Fruit fly (Drosophila melanogaster) whole organism, embryonic: ENCODE measurements around the gene Ca-Ma2d.
A peak's percentile ranks its signal among the peaks of the same experiment; 100 is the strongest.

Source experiments
- Ada2b ChIP-seq: fragments of 200-800 bp; sonication (Bioruptor generic); IDR thresholded peaks from 2 replicates; pipeline ENCODE4 v1.3.6; 2022; ENCODE audit warnings: missing biosample characterization, missing genetic modification characterization
- Bdp1 ChIP-seq: fragments of 200-800 bp; sonication (Bioruptor generic); optimal IDR thresholded peaks from 3 replicates; lab custom pipeline; 2016; ENCODE audit warnings: missing biosample characterization, missing genetic modification characterization
- Bgb ChIP-seq: fragments of 200-800 bp; sonication (Bioruptor generic); IDR thresholded peaks from 2 replicates; pipeline ENCODE4 v1.3.6; 2022; ENCODE audit warnings: missing biosample characterization, missing genetic modification characterization; ENCODE audit not compliant: partially characterized antibody
- CG10147 ChIP-seq: fragments of 200-800 bp; sonication (Bioruptor generic); optimal IDR thresholded peaks from 2 replicates; lab custom pipeline; 2019; ENCODE audit warnings: missing biosample characterization, mild to moderate bottlenecking, missing genetic modification characterization, moderate library complexity
- CG10209 ChIP-seq: fragments of 200-800 bp; sonication (Bioruptor generic); optimal IDR thresholded peaks from 3 replicates; lab custom pipeline; 2017; ENCODE audit warnings: missing biosample characterization, mild to moderate bottlenecking, missing genetic modification characterization, missing genetic modification reagents
- CG1024 ChIP-seq: fragments of 200-800 bp; sonication (Bioruptor generic); IDR thresholded peaks from 2 replicates; pipeline ENCODE4 v1.3.6; 2022; ENCODE audit warnings: missing biosample characterization, missing genetic modification characterization
- CG12236 ChIP-seq: fragments of 200-800 bp; sonication (Bioruptor generic); optimal IDR thresholded peaks from 2 replicates; lab custom pipeline; 2016; ENCODE audit warnings: missing biosample characterization, missing genetic modification characterization
- CG12942 ChIP-seq: fragments of 200-800 bp; sonication (Bioruptor generic); optimal IDR thresholded peaks from 3 replicates; lab custom pipeline; 2016; ENCODE audit warnings: missing biosample characterization, missing genetic modification characterization
- CG18619 ChIP-seq: fragments of 200-800 bp; sonication (Bioruptor generic); optimal IDR thresholded peaks from 3 replicates; lab custom pipeline; 2017; ENCODE audit warnings: missing biosample characterization, mild to moderate bottlenecking, missing genetic modification characterization
- CG2199 ChIP-seq: fragments of 200-800 bp; sonication (Bioruptor generic); IDR thresholded peaks from 3 replicates; pipeline ENCODE4 v1.3.6; 2022; ENCODE audit warnings: missing biosample characterization, missing genetic modification characterization
- CG2202 ChIP-seq: fragments of 200-800 bp; sonication (Bioruptor generic); optimal IDR thresholded peaks from 2 replicates; lab custom pipeline; 2018; ENCODE audit warnings: missing biosample characterization, mild to moderate bottlenecking, missing genetic modification characterization
- CG3065 ChIP-seq: fragments of 200-800 bp; sonication (Bioruptor generic); optimal IDR thresholded peaks from 2 replicates; lab custom pipeline; 2016; ENCODE audit warnings: missing biosample characterization, missing genetic modification characterization
- CG31441 ChIP-seq: fragments of 200-800 bp; sonication (Bioruptor generic); IDR thresholded peaks from 2 replicates; pipeline ENCODE4 v1.3.6; 2022; ENCODE audit warnings: missing biosample characterization, missing genetic modification characterization
- CG3838 ChIP-seq: fragments of 200-800 bp; sonication (Bioruptor generic); optimal IDR thresholded peaks from 3 replicates; lab custom pipeline; 2016; ENCODE audit warnings: missing biosample characterization, missing genetic modification characterization
- CG4730 ChIP-seq: fragments of 200-800 bp; sonication (Bioruptor generic); IDR thresholded peaks from 2 replicates; pipeline ENCODE4 v1.3.6; 2022; ENCODE audit warnings: missing biosample characterization, missing genetic modification characterization
- CG4854 ChIP-seq: fragments of 200-800 bp; sonication (Bioruptor generic); optimal IDR thresholded peaks from 2 replicates; lab custom pipeline; 2016; ENCODE audit warnings: missing biosample characterization, missing genetic modification characterization, inconsistent platforms
- CG5953 ChIP-seq: fragments of 200-800 bp; sonication (Bioruptor generic); IDR thresholded peaks from 2 replicates; pipeline ENCODE4 v1.3.6; 2022; ENCODE audit warnings: missing biosample characterization, missing genetic modification characterization
- CG7556 ChIP-seq: fragments of 200-800 bp; sonication (Bioruptor generic); optimal IDR thresholded peaks from 2 replicates; lab custom pipeline; 2017; ENCODE audit warnings: missing biosample characterization, mild to moderate bottlenecking, missing genetic modification characterization
- CG7928 ChIP-seq: fragments of 200-800 bp; sonication (Bioruptor generic); optimal IDR thresholded peaks from 2 replicates; lab custom pipeline; 2017; ENCODE audit warnings: missing biosample characterization, mild to moderate bottlenecking, missing genetic modification characterization
- CG8944 ChIP-seq: fragments of 200-800 bp; sonication (Bioruptor generic); optimal IDR thresholded peaks from 3 replicates; lab custom pipeline; 2016; ENCODE audit warnings: missing biosample characterization, missing genetic modification characterization
- D19A ChIP-seq: fragments of 200-800 bp; optimal IDR thresholded peaks from 3 replicates; lab custom pipeline; 2019; ENCODE audit warnings: missing biosample characterization, mild to moderate bottlenecking, missing genetic modification characterization, moderate library complexity
- Dfd ChIP-seq, 2 experiments: fragments of >200 bp; optimal IDR thresholded peaks; 2 replicates each; lab custom pipeline; 2017; ENCODE audit warnings: missing biosample characterization in 2 of 2, missing genetic modification characterization in 2 of 2
- ERR ChIP-seq: fragments of 200-800 bp; sonication (Bioruptor generic); optimal IDR thresholded peaks from 2 replicates; lab custom pipeline; 2016; ENCODE audit warnings: missing biosample characterization, missing genetic modification characterization
- Gug ChIP-seq: fragments of 200-800 bp; sonication (Bioruptor generic); IDR thresholded peaks from 4 replicates; pipeline ENCODE4 v1.3.6; 2022; ENCODE audit warnings: missing biosample characterization, missing genetic modification characterization
- HLHmδ ChIP-seq: fragments of 200-800 bp; sonication (Bioruptor generic); optimal IDR thresholded peaks from 2 replicates; lab custom pipeline; 2018; ENCODE audit warnings: missing biosample characterization, mild to moderate bottlenecking, missing genetic modification characterization, moderate library complexity
- Lim3 ChIP-seq: fragments of 200-800 bp; sonication (Bioruptor generic); IDR thresholded peaks from 2 replicates; pipeline ENCODE4 v1.3.6; 2022; ENCODE audit warnings: missing biosample characterization, missing genetic modification characterization
- MBD-R2 ChIP-seq: fragments of 200-800 bp; sonication (Bioruptor generic); IDR thresholded peaks from 2 replicates; pipeline ENCODE4 v1.3.6; 2022; ENCODE audit warnings: missing biosample characterization, missing genetic modification characterization
- Med ChIP-seq: fragments of 200-800 bp; sonication (Bioruptor generic); peaks from one replicate; lab custom pipeline; 2016; ENCODE audit warnings: missing biosample characterization, missing genetic modification characterization, mild to moderate bottlenecking, inconsistent platforms, moderate library complexity
- NFAT ChIP-seq: fragments of 200-800 bp; sonication (Bioruptor generic); IDR thresholded peaks from 2 replicates; pipeline ENCODE4 v1.3.6; 2022; ENCODE audit warnings: missing biosample characterization, missing genetic modification characterization
- Optix ChIP-seq: fragments of 200-800 bp; sonication (Bioruptor generic); IDR thresholded peaks from 3 replicates; pipeline ENCODE4 v1.3.6; 2022; ENCODE audit warnings: missing biosample characterization, missing genetic modification characterization
- Sox100B ChIP-seq: fragments of 200-800 bp; sonication (Bioruptor generic); optimal IDR thresholded peaks from 3 replicates; lab custom pipeline; 2018; ENCODE audit warnings: missing biosample characterization, mild to moderate bottlenecking, missing genetic modification characterization
- Sox102F ChIP-seq: fragments of 200-800 bp; sonication (Bioruptor generic); optimal IDR thresholded peaks from 2 replicates; lab custom pipeline; 2018; ENCODE audit warnings: missing biosample characterization, mild to moderate bottlenecking, missing genetic modification characterization, moderate library complexity
- Ssrp ChIP-seq: fragments of 200-800 bp; sonication (Bioruptor generic); optimal IDR thresholded peaks from 2 replicates; lab custom pipeline; 2018; ENCODE audit warnings: missing biosample characterization, mild to moderate bottlenecking, missing genetic modification characterization, moderate library complexity
- Trl ChIP-seq, 3 experiments: fragments of >200 bp in 2 of 3; fragments of 200-800 bp in 1 of 3; sonication (Bioruptor generic) in 1 of 3; optimal IDR thresholded peaks; 2 replicates in 1 of 3; 3 replicates in 2 of 3; lab custom pipeline; 2016 to 2017; ENCODE audit warnings: missing biosample characterization in 1 of 3, missing genetic modification characterization in 1 of 3
- al ChIP-seq: fragments of 200-800 bp; sonication (Bioruptor generic); IDR thresholded peaks from 2 replicates; pipeline ENCODE4 v1.3.6; 2022; ENCODE audit warnings: missing biosample characterization, missing genetic modification characterization
- amos ChIP-seq: fragments of 200-800 bp; sonication (Bioruptor generic); IDR thresholded peaks from 2 replicates; pipeline ENCODE4 v1.3.6; 2022; ENCODE audit warnings: missing biosample characterization, missing genetic modification characterization; ENCODE audit not compliant: partially characterized antibody
- bab2 ChIP-seq: fragments of 200-800 bp; sonication (Bioruptor generic); optimal IDR thresholded peaks from 2 replicates; lab custom pipeline; 2016; ENCODE audit warnings: missing biosample characterization, missing genetic modification characterization
- br ChIP-seq: fragments of >200 bp; optimal IDR thresholded peaks from 2 replicates; lab custom pipeline; 2017
- btn ChIP-seq: fragments of 200-800 bp; sonication (Bioruptor generic); optimal IDR thresholded peaks from 2 replicates; lab custom pipeline; 2016; ENCODE audit warnings: missing biosample characterization, missing genetic modification characterization
- croc ChIP-seq: fragments of 200-800 bp; sonication (Bioruptor generic); conservative IDR thresholded peaks from 3 replicates; pipeline ENCODE4 v1.3.6; 2022; ENCODE audit warnings: missing biosample characterization, missing genetic modification characterization
- dm ChIP-seq: fragments of 200-800 bp; sonication (Bioruptor generic); optimal IDR thresholded peaks from 3 replicates; lab custom pipeline; 2016; ENCODE audit warnings: missing biosample characterization, missing genetic modification characterization
- grau ChIP-seq: fragments of 200-800 bp; optimal IDR thresholded peaks from 3 replicates; lab custom pipeline; 2019; ENCODE audit warnings: missing biosample characterization, mild to moderate bottlenecking, missing genetic modification characterization, moderate library complexity
- grn ChIP-seq: fragments of 200-800 bp; sonication (Bioruptor generic); optimal IDR thresholded peaks from 3 replicates; lab custom pipeline; 2017; ENCODE audit warnings: missing biosample characterization, missing genetic modification characterization
- gsb ChIP-seq: fragments of 200-800 bp; sonication (Bioruptor generic); IDR thresholded peaks from 2 replicates; pipeline ENCODE4 v1.3.6; 2022; ENCODE audit warnings: missing biosample characterization, missing genetic modification characterization
- insv ChIP-seq, 2 experiments: fragments of 200-800 bp; sonication (Bioruptor generic); optimal IDR thresholded peaks; 3 replicates each; lab custom pipeline; 2016 to 2018; ENCODE audit warnings: missing biosample characterization in 2 of 2, missing genetic modification characterization in 2 of 2
- lilli ChIP-seq: fragments of 200-800 bp; sonication (Bioruptor generic); optimal IDR thresholded peaks from 3 replicates; lab custom pipeline; 2016; ENCODE audit warnings: missing biosample characterization, missing genetic modification characterization
- lmd ChIP-seq: fragments of 200-800 bp; sonication (Bioruptor generic); IDR thresholded peaks from 2 replicates; pipeline ENCODE4 v1.3.6; 2022; ENCODE audit warnings: missing biosample characterization, missing genetic modification characterization
- nerfin-2 ChIP-seq: fragments of 200-800 bp; sonication (Bioruptor generic); IDR thresholded peaks from 2 replicates; pipeline ENCODE4 v1.3.6; 2022; ENCODE audit warnings: missing biosample characterization, missing genetic modification characterization; ENCODE audit not compliant: partially characterized antibody

The Ca-Ma2d gene

dm6 chr2L:16256118-16256435, 24.8 kb downstream of the Ca-Ma2d start (continued):
- TF ChIP-seq CG3838 (GFP tag; lab: Kevin White, UChicago) (no peak), Med (GFP tag; lab: Kevin White, UChicago) (peak; percentile 68), insv (GFP tag; optimal IDR thresholded peaks at IDR 0.05; lab: Kevin White, UChicago) (no peak), dm (GFP tag; lab: Kevin White, UChicago) (no peak), NFAT (GFP tag; lab: Robert Waterston, UW) (no peak), Sox100B (GFP tag; lab: Kevin White, UChicago) (no peak), CG1024 (GFP tag; lab: Robert Waterston, UW) (no peak), CG3065 (GFP tag; lab: Kevin White, UChicago) (no peak), grn (GFP tag; lab: Kevin White, UChicago) (peak; percentile 9), Trl (optimal IDR thresholded peaks at IDR 0.05; lab: Kevin White, UChicago) (peak in 1 of 2 experiments; percentile 28), Trl (GFP tag; optimal IDR thresholded peaks at IDR 0.05; lab: Kevin White, UChicago) (no peak), CG2199 (GFP tag; lab: Robert Waterston, UW) (0 out of 3 replicates have a peak, but pooled peaks have one; percentile 2)

DNA sequence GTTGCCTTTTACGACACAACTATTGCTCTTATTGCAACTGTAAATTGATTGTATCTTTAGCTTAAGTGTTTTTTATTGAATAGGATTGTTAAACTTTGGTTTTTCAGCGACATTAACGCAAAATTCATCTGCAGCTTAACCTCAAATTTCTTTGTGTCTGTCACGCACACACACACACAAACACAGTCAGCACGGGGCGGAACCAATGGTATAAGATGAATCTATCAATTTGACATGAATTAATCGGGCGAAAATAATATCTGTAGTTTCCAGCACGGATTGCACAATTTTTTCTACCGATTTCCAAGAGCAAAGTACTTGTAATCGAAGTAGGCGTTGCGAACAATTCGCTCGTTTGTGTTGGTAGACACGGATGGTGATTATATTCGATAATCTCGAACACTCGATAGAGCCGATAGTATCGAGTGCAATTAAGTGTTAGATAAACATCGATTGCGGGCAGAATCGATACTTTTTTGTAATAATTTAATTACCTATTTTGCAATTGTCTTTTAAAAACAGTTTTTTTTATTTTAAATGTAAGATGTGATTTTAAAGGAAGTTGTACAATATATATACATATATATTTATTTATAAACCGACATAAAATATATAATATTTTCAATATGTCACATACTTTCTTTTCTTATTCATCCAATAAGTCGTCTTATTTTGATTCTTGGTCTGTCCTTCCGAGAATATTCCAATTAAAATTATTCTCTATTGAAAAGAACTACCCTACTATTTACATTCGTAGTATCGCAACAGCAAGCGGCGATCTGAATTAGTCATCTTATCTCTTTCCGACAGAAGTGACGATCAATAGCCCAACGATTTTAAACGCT, 26.2 kb downstream of the Ca-Ma2d start, which contains the start of the genes PRL-1 and EndoGI:
Gene PRL-1 (minus strand): TSS at position 380 of the 845 bp plus-strand sequence.
Gene EndoGI (plus strand): TSS at position 462 of the 845 bp plus-strand sequence.
- TF ChIP-seq MBD-R2 (GFP tag; lab: Robert Waterston, UW) (peak; percentile 36; the same call in 1 of the 2 replicates), CG2202 (tag; lab: Kevin White, UChicago) (no peak), br (lab: Kevin White, UChicago) (no peak), gsb (GFP tag; lab: Robert Waterston, UW) (no peak; the same call in 1 of the 2 replicates), nerfin-2 (GFP tag; lab: Robert Waterston, UW) (peak; percentile 100), CG4854 (GFP tag; lab: Kevin White, UChicago) (no peak), Optix (GFP tag; lab: Robert Waterston, UW) (no peak), CG8944 (no peak), Ssrp (tag; lab: Kevin White, UChicago) (peak; percentile 54), D19A (tag; lab: Kevin White, UChicago) (peak; percentile 76), CG3065 (GFP tag; lab: Kevin White, UChicago) (peak; percentile 40), CG31441 (GFP tag; lab: Robert Waterston, UW) (peak; percentile 86), CG10209 (GFP tag; lab: Kevin White, UChicago) (peak; percentile 67), CG18619 (peak; percentile 60), bab2 (GFP tag; lab: Kevin White, UChicago) (peak; percentile 13), CG7556 (GFP tag; lab: Kevin White, UChicago) (peak; percentile 73), btn (GFP tag; lab: Kevin White, UChicago) (no peak), CG12236 (GFP tag; lab: Kevin White, UChicago) (no peak), croc (no peak), Dfd (GFP tag; optimal IDR thresholded peaks at IDR 0.05; lab: Kevin White, UChicago) (no peak), Bgb (GFP tag; lab: Robert Waterston, UW) (peak; percentile 99), CG12942 (peak; percentile 51), CG4730 (GFP tag; lab: Robert Waterston, UW) (peak; percentile 56; the same call in 1 of the 2 replicates), lmd (GFP tag; lab: Robert Waterston, UW) (no peak), CG7928 (GFP tag; lab: Kevin White, UChicago) (no peak), al (GFP tag; lab: Robert Waterston, UW) (peak; percentile 74; the same call in 1 of the 2 replicates), CG5953 (GFP tag; lab: Robert Waterston, UW) (no peak), grau (tag; lab: Kevin White, UChicago) (peak; percentile 87), ERR (GFP tag; lab: Kevin White, UChicago) (no peak), HLHmδ (GFP tag; lab: Kevin White, UChicago) (peak; percentile 44), Gug (GFP tag; lab: Robert Waterston, UW) (no peak; the same call in 3 of the 4 replicates), Lim3 (no peak), Bdp1 (no peak), CG10147 (GFP tag; lab: Kevin White, UChicago) (peak; percentile 80), Ada2b (peak; percentile 50; the same call in 1 of the 2 replicates), lilli (GFP tag; lab: Kevin White, UChicago) (peak; percentile 27), amos (GFP tag; lab: Robert Waterston, UW) (peak; percentile 100), Sox102F (GFP tag; lab: Kevin White, UChicago) (no peak)
